Fruit fly (Drosophila melanogaster) whole organism, embryonic: ENCODE data around the gene CG10845.

Source experiments
- Atf-2 ChIP-seq: fragments of 200-800 bp; sonication (Bioruptor generic); optimal IDR thresholded peaks from 2 replicates; lab custom pipeline; 2016; ENCODE audit warnings: missing biosample characterization, missing genetic modification characterization
- CG11398 ChIP-seq: fragments of 200-800 bp; sonication (Bioruptor generic); optimal IDR thresholded peaks from 2 replicates; lab custom pipeline; 2016; ENCODE audit warnings: missing biosample characterization, missing genetic modification characterization
- CG11456 ChIP-seq: fragments of 200-800 bp; sonication (Bioruptor generic); IDR thresholded peaks from 3 replicates; pipeline ENCODE4 v1.3.6; 2022; ENCODE audit warnings: missing biosample characterization, missing genetic modification characterization
- CG12071 ChIP-seq: fragments of 200-800 bp; sonication (Bioruptor generic); optimal IDR thresholded peaks from 3 replicates; lab custom pipeline; 2018; ENCODE audit warnings: missing biosample characterization, mild to moderate bottlenecking, missing genetic modification characterization
- CG12155 ChIP-seq: fragments of 200-800 bp; sonication (Bioruptor generic); optimal IDR thresholded peaks from 3 replicates; lab custom pipeline; 2016; ENCODE audit warnings: missing biosample characterization, missing genetic modification characterization
- CG12219 ChIP-seq: fragments of 200-800 bp; sonication (Bioruptor generic); optimal IDR thresholded peaks from 3 replicates; lab custom pipeline; 2018; ENCODE audit warnings: missing biosample characterization, mild to moderate bottlenecking, missing genetic modification characterization
- CG13123 ChIP-seq: fragments of 200-800 bp; sonication (Bioruptor generic); optimal IDR thresholded peaks from 2 replicates; lab custom pipeline; 2016; ENCODE audit warnings: missing biosample characterization, missing genetic modification characterization
- CG13424 ChIP-seq: fragments of 200-800 bp; sonication (Bioruptor generic); optimal IDR thresholded peaks from 2 replicates; lab custom pipeline; 2019; ENCODE audit warnings: missing biosample characterization, mild to moderate bottlenecking, missing genetic modification characterization, moderate library complexity
- CG13775 ChIP-seq: fragments of 200-800 bp; sonication (Bioruptor generic); optimal IDR thresholded peaks from 3 replicates; lab custom pipeline; 2017; ENCODE audit warnings: missing biosample characterization, mild to moderate bottlenecking, missing genetic modification characterization
- CG14710 ChIP-seq: fragments of 200-800 bp; sonication (Bioruptor generic); optimal IDR thresholded peaks from 3 replicates; lab custom pipeline; 2019; ENCODE audit warnings: missing biosample characterization, mild to moderate bottlenecking, missing genetic modification characterization, moderate library complexity
- CG17802 ChIP-seq: fragments of 200-800 bp; sonication (Bioruptor generic); optimal IDR thresholded peaks from 2 replicates; lab custom pipeline; 2018; ENCODE audit warnings: missing biosample characterization, mild to moderate bottlenecking, missing genetic modification characterization, moderate library complexity
- CG18476 ChIP-seq: fragments of 200-800 bp; sonication (Bioruptor generic); optimal IDR thresholded peaks from 2 replicates; lab custom pipeline; 2016; ENCODE audit warnings: missing biosample characterization, mild to moderate bottlenecking, missing genetic modification characterization
- CG30431 ChIP-seq: fragments of 200-800 bp; sonication (Bioruptor generic); optimal IDR thresholded peaks from 2 replicates; lab custom pipeline; 2017; ENCODE audit warnings: missing biosample characterization, missing genetic modification characterization
- CG31365 ChIP-seq: fragments of 200-800 bp; sonication (Bioruptor generic); optimal IDR thresholded peaks from 2 replicates; lab custom pipeline; 2018; ENCODE audit warnings: missing biosample characterization, mild to moderate bottlenecking, missing genetic modification characterization
- CG33557 ChIP-seq: fragments of 200-800 bp; sonication (Bioruptor generic); optimal IDR thresholded peaks from 2 replicates; lab custom pipeline; 2019; ENCODE audit warnings: missing biosample characterization, mild to moderate bottlenecking, missing genetic modification characterization, moderate library complexity
- CG3407 ChIP-seq: fragments of 200-800 bp; sonication (Bioruptor generic); optimal IDR thresholded peaks from 2 replicates; lab custom pipeline; 2018; ENCODE audit warnings: missing biosample characterization, mild to moderate bottlenecking, missing genetic modification characterization
- CG3726 ChIP-seq: fragments of 200-800 bp; sonication (Bioruptor generic); IDR thresholded peaks from 3 replicates; pipeline ENCODE4, ENCODE4 v1.3.6; 2022; ENCODE audit warnings: missing biosample characterization, missing genetic modification characterization
- CG4730 ChIP-seq: fragments of 200-800 bp; sonication (Bioruptor generic); IDR thresholded peaks from 2 replicates; pipeline ENCODE4 v1.3.6; 2022; ENCODE audit warnings: missing biosample characterization, missing genetic modification characterization
- CG5180 ChIP-seq: fragments of 200-800 bp; sonication (Bioruptor generic); optimal IDR thresholded peaks from 3 replicates; lab custom pipeline; 2017; ENCODE audit warnings: missing biosample characterization, missing genetic modification characterization, mild to moderate bottlenecking, moderate library complexity, missing genetic modification reagents
- CG7357 ChIP-seq: fragments of 200-800 bp; sonication (Bioruptor generic); IDR thresholded peaks from 3 replicates; pipeline ENCODE4 v1.3.6; 2022; ENCODE audit warnings: missing biosample characterization, missing genetic modification characterization
- CG7928 ChIP-seq: fragments of 200-800 bp; sonication (Bioruptor generic); optimal IDR thresholded peaks from 2 replicates; lab custom pipeline; 2017; ENCODE audit warnings: missing biosample characterization, mild to moderate bottlenecking, missing genetic modification characterization
- CG8765 ChIP-seq: fragments of 200-800 bp; sonication (Bioruptor generic); IDR thresholded peaks from 2 replicates; pipeline ENCODE4 v1.3.6; 2022; ENCODE audit warnings: missing biosample characterization, missing genetic modification characterization
- CG9817 ChIP-seq: fragments of 200-800 bp; sonication (Bioruptor generic); optimal IDR thresholded peaks from 2 replicates; lab custom pipeline; 2018; ENCODE audit warnings: missing biosample characterization, mild to moderate bottlenecking, missing genetic modification characterization, moderate library complexity
- Doc3 ChIP-seq: fragments of 200-800 bp; sonication (Bioruptor generic); IDR thresholded peaks from 3 replicates; pipeline ENCODE4 v1.3.6; 2022; ENCODE audit warnings: missing biosample characterization, missing genetic modification characterization; ENCODE audit not compliant: partially characterized antibody
- Drgx ChIP-seq: fragments of 200-800 bp; sonication (Bioruptor generic); IDR thresholded peaks from 2 replicates; pipeline ENCODE4 v1.3.6; 2022; ENCODE audit warnings: missing biosample characterization, missing genetic modification characterization
- E2f1 ChIP-seq: fragments of 200-800 bp; sonication (Bioruptor generic); IDR thresholded peaks from 2 replicates; pipeline ENCODE4 v1.3.6; 2022; ENCODE audit warnings: missing biosample characterization, missing genetic modification characterization
- Hr3 ChIP-seq: fragments of 200-800 bp; sonication (Bioruptor generic); optimal IDR thresholded peaks from 3 replicates; lab custom pipeline; 2016; ENCODE audit warnings: missing biosample characterization, missing genetic modification characterization
- Jarid2 ChIP-seq: fragments of 200-800 bp; sonication (Bioruptor generic); optimal IDR thresholded peaks from 3 replicates; lab custom pipeline; 2017; ENCODE audit warnings: mild to moderate bottlenecking, missing biosample characterization, missing genetic modification reagents, missing genetic modification characterization
- Nf-YA ChIP-seq: fragments of 200-800 bp; sonication (Bioruptor generic); IDR thresholded peaks from 2 replicates; pipeline ENCODE4 v1.3.6; 2022; ENCODE audit warnings: missing biosample characterization, missing genetic modification characterization
- Nf-YB ChIP-seq: fragments of 200-800 bp; sonication (Bioruptor generic); optimal IDR thresholded peaks from 3 replicates; lab custom pipeline; 2019; ENCODE audit warnings: missing biosample characterization, mild to moderate bottlenecking, missing genetic modification characterization, moderate library complexity
- Oli ChIP-seq: fragments of 200-800 bp; sonication (Bioruptor generic); optimal IDR thresholded peaks from 2 replicates; lab custom pipeline; 2018; ENCODE audit warnings: missing biosample characterization, mild to moderate bottlenecking, missing genetic modification characterization, moderate library complexity
- Poxn ChIP-seq: fragments of 200-800 bp; sonication (Bioruptor generic); IDR thresholded peaks from 2 replicates; pipeline ENCODE4 v1.3.6; 2022; ENCODE audit warnings: missing biosample characterization, missing genetic modification characterization
- Stat92E ChIP-seq, 3 experiments: fragments of >200 bp in 2 of 3; fragments of 200-800 bp in 1 of 3; sonication (Bioruptor generic) in 1 of 3; optimal IDR thresholded peaks; 2 replicates each; lab custom pipeline; 2017 to 2019; ENCODE audit warnings: missing biosample characterization in 3 of 3, missing genetic modification characterization in 3 of 3, mild to moderate bottlenecking in 1 of 3, moderate library complexity in 1 of 3
- abd-A ChIP-seq: fragments of 200-800 bp; sonication (Bioruptor generic); optimal IDR thresholded peaks from 3 replicates; lab custom pipeline; 2019; ENCODE audit warnings: missing biosample characterization, mild to moderate bottlenecking, missing genetic modification characterization, moderate library complexity
- aop ChIP-seq: fragments of 200-800 bp; sonication (Bioruptor generic); IDR thresholded peaks from 2 replicates; pipeline ENCODE4 v1.3.6; 2022; ENCODE audit warnings: missing biosample characterization, missing genetic modification characterization
- ara ChIP-seq: fragments of 200-800 bp; sonication (Bioruptor generic); IDR thresholded peaks from 2 replicates; pipeline ENCODE4 v1.3.6; 2022; ENCODE audit warnings: missing biosample characterization, missing genetic modification characterization
- br ChIP-seq: fragments of >200 bp; optimal IDR thresholded peaks from 2 replicates; lab custom pipeline; 2017
- caup ChIP-seq: fragments of 200-800 bp; sonication (Bioruptor generic); optimal IDR thresholded peaks from 3 replicates; lab custom pipeline; 2017; ENCODE audit warnings: missing biosample characterization, mild to moderate bottlenecking, missing genetic modification characterization, moderate library complexity; ENCODE audit not compliant: severe bottlenecking
- gem ChIP-seq: fragments of 200-800 bp; sonication (Bioruptor generic); optimal IDR thresholded peaks from 2 replicates; lab custom pipeline; 2019; ENCODE audit warnings: missing biosample characterization, mild to moderate bottlenecking, missing genetic modification characterization, moderate library complexity
- hkb ChIP-seq, 2 experiments: fragments of 200-800 bp in 1 of 2; fragments of >200 bp in 1 of 2; sonication (Bioruptor generic) in 1 of 2; IDR thresholded peaks in 1 of 2; optimal IDR thresholded peaks in 1 of 2; 2 replicates each; pipeline versions ENCODE4 v1.3.6 to Lab custom; 2017 to 2022; ENCODE audit warnings: missing biosample characterization in 1 of 2, missing genetic modification characterization in 1 of 2
- jing ChIP-seq: fragments of 200-800 bp; sonication (Bioruptor generic); optimal IDR thresholded peaks from 2 replicates; lab custom pipeline; 2018; ENCODE audit warnings: missing biosample characterization, mild to moderate bottlenecking, missing genetic modification characterization
- jumu ChIP-seq: fragments of 200-800 bp; sonication (Bioruptor generic); optimal IDR thresholded peaks from 3 replicates; lab custom pipeline; 2016; ENCODE audit warnings: missing biosample characterization, missing genetic modification characterization
- pan ChIP-seq, 4 experiments: fragments of >200 bp in 3 of 4; fragments of 200-800 bp in 1 of 4; sonication (Bioruptor generic) in 1 of 4; optimal IDR thresholded peaks in 3 of 4; IDR thresholded peaks in 1 of 4; 2 replicates each; pipeline versions ENCODE4 v1.3.6 to Lab custom; 2017 to 2022; ENCODE audit warnings: missing biosample characterization in 2 of 4, missing genetic modification characterization in 2 of 4, mixed read lengths in 1 of 4
- psq ChIP-seq: fragments of 200-800 bp; sonication (Bioruptor generic); optimal IDR thresholded peaks from 2 replicates; lab custom pipeline; 2017; ENCODE audit warnings: missing biosample characterization, missing genetic modification characterization
- rib ChIP-seq: fragments of 200-800 bp; sonication (Bioruptor generic); IDR thresholded peaks from 2 replicates; pipeline ENCODE4 v1.3.6; 2022; ENCODE audit warnings: missing biosample characterization, missing genetic modification characterization
- ro ChIP-seq: fragments of 200-800 bp; sonication (Bioruptor generic); IDR thresholded peaks from 2 replicates; pipeline ENCODE4 v1.3.6; 2022; ENCODE audit warnings: missing biosample characterization, missing genetic modification characterization
- sob ChIP-seq: fragments of 200-800 bp; sonication (Bioruptor generic); IDR thresholded peaks from 2 replicates; pipeline ENCODE4 v1.3.6; 2022; ENCODE audit warnings: missing biosample characterization, missing genetic modification characterization
- tll ChIP-seq, 2 experiments: fragments of 200-800 bp in 1 of 2; fragments of >200 bp in 1 of 2; sonication (Bioruptor generic) in 1 of 2; optimal IDR thresholded peaks; 2 replicates each; lab custom pipeline; 2017 to 2019; ENCODE audit warnings: missing biosample characterization in 2 of 2, missing genetic modification characterization in 2 of 2, mild to moderate bottlenecking in 1 of 2, moderate library complexity in 1 of 2
- toy ChIP-seq: fragments of 200-800 bp; sonication (Bioruptor generic); IDR thresholded peaks from 2 replicates; pipeline ENCODE4 v1.3.6; 2022; ENCODE audit warnings: missing biosample characterization, missing genetic modification characterization

The CG10845 gene

DNA sequence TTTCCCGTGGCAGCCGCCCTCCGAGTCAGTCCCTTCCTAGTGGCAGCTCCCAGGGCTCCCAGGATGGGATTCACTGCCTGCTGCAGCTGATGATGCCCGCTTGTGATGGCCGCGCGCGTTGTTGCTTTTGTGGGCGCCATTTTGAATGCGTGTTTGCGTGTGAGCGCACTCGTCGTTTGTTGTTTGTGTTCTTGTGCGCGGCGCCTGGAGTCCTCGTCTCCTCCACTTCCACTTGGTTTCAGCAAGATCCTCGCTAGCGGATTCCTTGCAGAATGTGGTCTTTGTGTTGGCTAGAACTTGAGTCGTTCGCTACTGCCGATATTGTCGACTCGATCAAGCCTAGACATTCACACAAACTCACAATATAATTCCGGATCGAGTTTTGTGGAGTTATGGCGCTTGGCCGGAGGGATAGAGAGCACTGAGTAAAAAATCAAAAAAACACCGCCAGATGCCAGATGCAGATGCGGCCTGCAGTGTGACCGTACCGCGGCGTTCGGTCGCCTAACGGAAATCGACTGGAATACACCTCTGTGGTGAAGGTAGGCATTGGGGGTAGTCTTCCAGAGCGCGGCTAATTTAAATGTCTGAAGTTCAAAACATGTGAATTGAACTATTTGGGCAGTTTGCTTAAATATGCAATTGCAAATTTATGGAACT, 30.4 kb upstream of the CG10845 start, which contains the start of gene CycB3 (continued):
- TF ChIP-seq CG13424 (tag; lab: Kevin White, UChicago), result no peak
- TF ChIP-seq CG7928 (GFP tag; lab: Kevin White, UChicago), result no peak
- no peak for TF ChIP-seq ara (GFP tag; lab: Robert Waterston, UW)
- TF ChIP-seq Oli, result no peak
- no peak for TF ChIP-seq CG11398 (GFP tag; lab: Kevin White, UChicago)
- no peak for TF ChIP-seq CG5180
- TF ChIP-seq CG4730 (GFP tag; lab: Robert Waterston, UW), result no peak
- no peak for TF ChIP-seq aop (GFP tag; lab: Robert Waterston, UW)
- TF ChIP-seq jumu (GFP tag; lab: Kevin White, UChicago), result no peak
- TF ChIP-seq tll (GFP tag; optimal IDR thresholded peaks at IDR 0.05; lab: Kevin White, UChicago), result peak in 1 of 2 experiments; percentile 33
- no peak for TF ChIP-seq Drgx (GFP tag; lab: Robert Waterston, UW)
- no peak for TF ChIP-seq CG7357 (GFP tag; lab: Robert Waterston, UW)
- TF ChIP-seq CG11456 (GFP tag; lab: Robert Waterston, UW), result no peak
- TF ChIP-seq Stat92E (GFP tag; optimal IDR thresholded peaks at IDR 0.05; lab: Kevin White, UChicago), result peak in 1 of 3 experiments; percentile 28
- TF ChIP-seq br (lab: Kevin White, UChicago), result no peak
- no peak for TF ChIP-seq CG18476 (GFP tag; lab: Kevin White, UChicago)
- TF ChIP-seq hkb (optimal IDR thresholded peaks at IDR 0.05; lab: Kevin White, UChicago), result no peak
- TF ChIP-seq hkb (GFP tag; IDR thresholded peaks at IDR 0.05; lab: Robert Waterston, UW), result 0 out of 2 replicates have a peak, but pooled peaks have one; percentile 9
- no peak for TF ChIP-seq CG13775 (GFP tag; lab: Kevin White, UChicago)
- peak; percentile 6 for TF ChIP-seq CG12155 (GFP tag; lab: Kevin White, UChicago)
- no peak for TF ChIP-seq jing (GFP tag; lab: Kevin White, UChicago)
- no peak for TF ChIP-seq CG13123 (GFP tag; lab: Kevin White, UChicago)
- no peak for TF ChIP-seq psq
- peak; percentile 26 for TF ChIP-seq Jarid2 (GFP tag; lab: Kevin White, UChicago)
- no peak for TF ChIP-seq CG12071 (GFP tag; lab: Kevin White, UChicago)
- no peak for TF ChIP-seq CG3407 (GFP tag; lab: Kevin White, UChicago)
- TF ChIP-seq Hr3 (GFP tag; lab: Kevin White, UChicago), result no peak
- no peak for TF ChIP-seq CG8765 (GFP tag; lab: Robert Waterston, UW)
- TF ChIP-seq sob (GFP tag; lab: Robert Waterston, UW), result peak; percentile 19; the same call in 1 of the 2 replicates
- no peak for TF ChIP-seq CG30431
- peak; percentile 49 for TF ChIP-seq caup (GFP tag; lab: Kevin White, UChicago)
- peak; percentile 26 for TF ChIP-seq CG12219 (GFP tag; lab: Kevin White, UChicago)
- no peak for TF ChIP-seq CG17802 (tag; lab: Kevin White, UChicago)
- no peak for TF ChIP-seq pan (optimal IDR thresholded peaks at IDR 0.05; lab: Kevin White, UChicago)
- TF ChIP-seq pan (GFP tag; optimal IDR thresholded peaks at IDR 0.05 in 1 of 2, IDR thresholded peaks at IDR 0.05 in 1 of 2), result peak in 1 of 2 experiments; percentile 38
- no peak for TF ChIP-seq Nf-YB (GFP tag; lab: Kevin White, UChicago)
- TF ChIP-seq toy, result no peak
- TF ChIP-seq ro (GFP tag; lab: Robert Waterston, UW), result no peak
- TF ChIP-seq CG9817, result peak; percentile 28
- no peak for TF ChIP-seq Poxn (GFP tag; lab: Robert Waterston, UW)
- no peak for TF ChIP-seq CG31365 (tag; lab: Kevin White, UChicago)
- no peak for TF ChIP-seq CG3726 (GFP tag; lab: Robert Waterston, UW)
- TF ChIP-seq CG33557 (GFP tag; lab: Kevin White, UChicago), result peak; percentile 8
- no peak for TF ChIP-seq Atf-2
- no peak for TF ChIP-seq gem (tag; lab: Kevin White, UChicago)
- no peak for TF ChIP-seq abd-A (tag; lab: Kevin White, UChicago)
- no peak for TF ChIP-seq Doc3 (GFP tag; lab: Robert Waterston, UW)
- no peak for TF ChIP-seq rib
- TF ChIP-seq E2f1 (GFP tag; lab: Robert Waterston, UW), result no peak
- peak; percentile 21; the same call in 1 of the 2 replicates for TF ChIP-seq Nf-YA (GFP tag; lab: Robert Waterston, UW)
- peak; percentile 84 for TF ChIP-seq CG14710 (tag; lab: Kevin White, UChicago)
